Worm (Caenorhabditis elegans) whole organism, early embryonic: ENCODE results near the gene sru-30.

Experiments
- ama-1 ChIP-seq: fragments of 150-350 bp; optimal IDR thresholded peaks from 2 replicates; lab custom pipeline; 2014
- ceh-36 ChIP-seq: sonication (generic microtip); optimal IDR thresholded peaks from 2 replicates; lab custom pipeline; 2016; ENCODE audit warnings: missing genetic modification characterization, inconsistent platforms, missing compliant biosample characterization
- hmbx-1 ChIP-seq: sonication (generic microtip); optimal IDR thresholded peaks from 2 replicates; lab custom pipeline; 2016; ENCODE audit warnings: mild to moderate bottlenecking, missing genetic modification characterization, missing compliant biosample characterization
- scrt-1 ChIP-seq: fragments of 200-800 bp; sonication (Bioruptor generic); IDR thresholded peaks from 2 replicates; pipeline ENCODE4 v1.3.6; 2022; ENCODE audit warnings: missing genetic modification characterization, missing compliant biosample characterization

- TF ChIP-seq scrt-1 (GFP tag; lab: Robert Waterston, UW) (no peak), hmbx-1 (tag; lab: Kevin White, UChicago) (no peak), ama-1 (lab: Kevin White, UChicago) (peak; percentile 44), ceh-36 (tag; lab: Kevin White, UChicago) (no peak)
Observed at ce11 chrV:9786721-9787131, 26.9 kb upstream of the sru-30 start, which contains the start of gene F46B6.6.
